Fruit fly (Drosophila melanogaster): ENCODE results near the gene CG11537.

The CG11537 gene

DNA sequence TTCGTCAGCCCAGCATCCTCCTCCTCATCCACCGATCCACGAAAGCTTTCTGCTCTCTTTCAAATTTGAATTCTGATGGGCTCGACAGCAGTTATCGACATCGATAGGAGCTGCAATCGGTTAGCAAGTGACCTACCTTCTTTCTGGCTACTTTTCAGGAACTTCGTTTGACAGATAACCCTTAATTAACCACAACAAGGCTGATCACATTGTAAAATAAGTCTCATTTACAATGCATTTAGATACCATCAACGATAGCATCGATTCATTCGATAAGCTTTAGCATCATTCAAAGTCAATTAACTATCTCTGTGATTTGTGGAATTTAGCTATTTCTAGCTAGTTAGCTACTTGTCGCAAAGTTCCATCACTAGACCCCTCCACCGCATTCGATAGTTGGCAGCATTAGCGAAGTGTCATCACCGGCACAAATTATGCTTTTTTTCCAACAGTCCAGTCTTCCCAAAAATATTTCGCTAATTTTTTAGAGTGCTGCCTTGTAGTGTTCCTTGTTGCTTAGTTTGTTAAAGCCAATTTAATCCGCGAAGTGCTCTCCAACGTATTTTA is 35.4 kb upstream of the CG11537 start, which contains the start of the genes MnM and Girdin (continued):
- TF ChIP-seq Hr78 (GFP tag; optimal IDR thresholded peaks at IDR 0.05), result no peak
- TF ChIP-seq Taf1 (GFP tag; IDR thresholded peaks at IDR 0.05), result no peak
- peak; percentile 86 for TF ChIP-seq Hr3 (GFP tag; optimal IDR thresholded peaks at IDR 0.05)
- peak; percentile 44 for TF ChIP-seq CG18599 (GFP tag; optimal IDR thresholded peaks at IDR 0.05)
- TF ChIP-seq CG31441 (GFP tag; IDR thresholded peaks at IDR 0.05), result no peak
- TF ChIP-seq sc (optimal IDR thresholded peaks at IDR 0.05), result no peak
- no peak for TF ChIP-seq sc (GFP tag; optimal IDR thresholded peaks at IDR 0.05)
- TF ChIP-seq CG11093 (GFP tag; IDR thresholded peaks at IDR 0.05), result no peak
- TF ChIP-seq ro (GFP tag; IDR thresholded peaks at IDR 0.05), result no peak
- TF ChIP-seq CG12659 (GFP tag; optimal IDR thresholded peaks at IDR 0.05), result peak; percentile 82
- no peak for TF ChIP-seq scrt (GFP tag; optimal IDR thresholded peaks at IDR 0.05)
- TF ChIP-seq dimm (GFP tag; IDR thresholded peaks at IDR 0.05), result no peak
- no peak for TF ChIP-seq cwo (GFP tag; optimal IDR thresholded peaks at IDR 0.05)
- TF ChIP-seq Ravus (GFP tag; IDR thresholded peaks at IDR 0.05), result no peak
- no peak for TF ChIP-seq pros (GFP tag; optimal IDR thresholded peaks at IDR 0.05)
- TF ChIP-seq sd (tag; optimal IDR thresholded peaks at IDR 0.05), result peak; percentile 91
- TF ChIP-seq hb (GFP tag; IDR thresholded peaks at IDR 0.05; ENCODE audit: partially characterized antibody), result peak; percentile 76; the same call in 2 of the 3 replicates
- TF ChIP-seq trem (tag; optimal IDR thresholded peaks at IDR 0.05), result peak; percentile 91
- TF ChIP-seq NC2α (GFP tag; optimal IDR thresholded peaks at IDR 0.05), result no peak
- peak; percentile 56; the same call in 2 of the 4 replicates for TF ChIP-seq Gug (GFP tag; IDR thresholded peaks at IDR 0.05)
- no peak for TF ChIP-seq caup (GFP tag; optimal IDR thresholded peaks at IDR 0.05; ENCODE audit: severe bottlenecking)
- peak; percentile 32 for TF ChIP-seq CG18764 (GFP tag; optimal IDR thresholded peaks at IDR 0.05)
- TF ChIP-seq CG2889 (GFP tag; IDR thresholded peaks at IDR 0.05), result no peak
- TF ChIP-seq CG8290 (GFP tag; optimal IDR thresholded peaks at IDR 0.05), result peak; percentile 41
- peak in 1 of 2 experiments; percentile 25 for TF ChIP-seq CG8290 (tag; optimal IDR thresholded peaks at IDR 0.05)
- TF ChIP-seq Doc2 (GFP tag; IDR thresholded peaks at IDR 0.05), result no peak
- TF ChIP-seq BEAF-32 (GFP tag; optimal IDR thresholded peaks at IDR 0.05), result peak; percentile 96
- peak; percentile 76 for TF ChIP-seq ind (GFP tag; optimal IDR thresholded peaks at IDR 0.05)
- TF ChIP-seq zf30C (GFP tag; optimal IDR thresholded peaks at IDR 0.05), result no peak
- TF ChIP-seq Neu2 (GFP tag; optimal IDR thresholded peaks at IDR 0.05; ENCODE audit: borderline replicate concordance), result peak; percentile 50
- no peak for TF ChIP-seq CG17802 (tag; optimal IDR thresholded peaks at IDR 0.05)
- TF ChIP-seq CG6689 (GFP tag; IDR thresholded peaks at IDR 0.05), result peak; percentile 42; the same call in 1 of the 2 replicates
- no peak for TF ChIP-seq Dip2 (GFP tag; IDR thresholded peaks at IDR 0.05)
- peak; percentile 26 for TF ChIP-seq emc (GFP tag; optimal IDR thresholded peaks at IDR 0.05)
- peak; percentile 25; the same call in 1 of the 2 replicates for TF ChIP-seq E2f1 (GFP tag; IDR thresholded peaks at IDR 0.05)
- no peak for TF ChIP-seq CG11398 (GFP tag; optimal IDR thresholded peaks at IDR 0.05)
- TF ChIP-seq fru (optimal IDR thresholded peaks at IDR 0.05), result no peak
- no peak for TF ChIP-seq GATAe (GFP tag; conservative IDR thresholded peaks at IDR 0.05)
- no peak for TF ChIP-seq CG15269 (tag; optimal IDR thresholded peaks at IDR 0.05)
- peak; percentile 77 for TF ChIP-seq dm (GFP tag; optimal IDR thresholded peaks at IDR 0.05)
- TF ChIP-seq lov (optimal IDR thresholded peaks at IDR 0.05), result no peak
- TF ChIP-seq lov (GFP tag; IDR thresholded peaks at IDR 0.05), result no peak
- TF ChIP-seq repo (GFP tag; optimal IDR thresholded peaks at IDR 0.05), result peak; percentile 54
- TF ChIP-seq esg (GFP tag; conservative IDR thresholded peaks at IDR 0.05), result peak; percentile 42
- peak; percentile 84 for TF ChIP-seq Dp (GFP tag; optimal IDR thresholded peaks at IDR 0.05)
- TF ChIP-seq insv (GFP tag; optimal IDR thresholded peaks at IDR 0.05), result no peak
- TF ChIP-seq CG31365 (tag; optimal IDR thresholded peaks at IDR 0.05), result no peak
- no peak for TF ChIP-seq CG3838 (GFP tag; optimal IDR thresholded peaks at IDR 0.05)
- 0 out of 3 replicates have a peak, but pooled peaks have one; percentile 43 for TF ChIP-seq CG7963 (GFP tag; IDR thresholded peaks at IDR 0.05; ENCODE audit: partially characterized antibody)
- TF ChIP-seq nau (GFP tag; optimal IDR thresholded peaks at IDR 0.05), result no peak
- TF ChIP-seq Sox102F (GFP tag; optimal IDR thresholded peaks at IDR 0.05), result no peak

Data from whole organism, embryonic.